Worm (Caenorhabditis elegans): ENCODE results near the gene srz-62.

ce11 chrIV:3885369-3885768 lies 14.9 kb upstream of the srz-62 start, which contains the start of gene oac-22:
- no peak for TF ChIP-seq ztf-11 (tag; optimal IDR thresholded peaks at IDR 0.05)
- TF ChIP-seq ZK546.5 (tag; optimal IDR thresholded peaks at IDR 0.05) = no peak
- TF ChIP-seq lin-39 (tag; optimal IDR thresholded peaks at IDR 0.05) = no peak
- TF ChIP-seq nhr-77 (tag; optimal IDR thresholded peaks at IDR 0.05) = no peak
- no peak for TF ChIP-seq jun-1 (tag; optimal IDR thresholded peaks at IDR 0.05)
- TF ChIP-seq elt-1 (tag; optimal IDR thresholded peaks at IDR 0.05) = no peak
- TF ChIP-seq snpc-4 (tag; optimal IDR thresholded peaks at IDR 0.05) = no peak
- TF ChIP-seq nhr-12 (tag; optimal IDR thresholded peaks at IDR 0.05) = no peak
